Comparison of ENCODE assay signal across 1 fruit fly cellular context in the genomic region with DNA sequence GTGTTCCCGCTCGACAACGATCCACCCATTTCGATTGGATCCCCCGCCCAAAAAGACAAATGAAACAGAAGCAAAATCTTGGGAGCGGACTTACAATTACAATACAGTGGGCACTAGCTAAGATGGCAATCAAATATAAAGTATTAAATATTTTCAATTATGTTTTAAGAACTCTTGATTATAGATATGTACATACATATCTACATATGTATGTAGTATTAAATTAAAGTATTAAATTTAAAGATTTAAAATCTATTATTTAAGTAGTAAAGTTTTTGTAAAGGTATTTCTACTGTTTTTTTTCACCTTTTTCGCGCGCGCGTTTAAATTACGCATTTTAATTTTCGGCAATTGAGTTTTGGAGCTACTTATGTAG.
TF ChIP-seq lines count a peak whose summit lies in the region.

No protein-coding gene starts in this region.

TF ChIP-seq in whole organism, embryonic, 481 proteins besides CTCF, POLR2A, EP300 and RAD21 (continued from another document and continues in another):
- TF ChIP-seq nerfin-2 (GFP tag; IDR thresholded peaks at IDR 0.05; lab: Robert Waterston, UW; ENCODE audit: partially characterized antibody) = no peak
- TF ChIP-seq inv (GFP tag; IDR thresholded peaks at IDR 0.05; lab: Robert Waterston, UW; ENCODE audit: partially characterized antibody) = no peak
- peak; percentile 54 for TF ChIP-seq CG31224 (GFP tag; IDR thresholded peaks at IDR 0.05; lab: Robert Waterston, UW)
- TF ChIP-seq grn (GFP tag; optimal IDR thresholded peaks at IDR 0.05; lab: Kevin White, UChicago) = no peak
- peak; percentile 63; the same call in 1 of the 3 replicates for TF ChIP-seq Mrtf (GFP tag; IDR thresholded peaks at IDR 0.05; lab: Robert Waterston, UW)
- no peak for TF ChIP-seq lov (optimal IDR thresholded peaks at IDR 0.05; lab: Kevin White, UChicago)
- TF ChIP-seq lov (GFP tag; IDR thresholded peaks at IDR 0.05; lab: Robert Waterston, UW) = no peak
- peak; percentile 32 for TF ChIP-seq CG15011 (GFP tag; optimal IDR thresholded peaks at IDR 0.05; lab: Kevin White, UChicago)
- no peak for TF ChIP-seq slp2 (GFP tag; optimal IDR thresholded peaks at IDR 0.05; lab: Kevin White, UChicago)
- peak; percentile 2 to 87 for TF ChIP-seq bsh (GFP tag; optimal IDR thresholded peaks at IDR 0.05; lab: Kevin White, UChicago)
- peak; percentile 29; the same call in 1 of the 2 replicates for TF ChIP-seq bowl (GFP tag; IDR thresholded peaks at IDR 0.05; lab: Robert Waterston, UW)
- peak; percentile 91 for TF ChIP-seq gem (tag; optimal IDR thresholded peaks at IDR 0.05; lab: Kevin White, UChicago)
- TF ChIP-seq Tbp (GFP tag; optimal IDR thresholded peaks at IDR 0.05; lab: Kevin White, UChicago) = no peak
- TF ChIP-seq Sox102F (GFP tag; optimal IDR thresholded peaks at IDR 0.05; lab: Kevin White, UChicago) = peak; percentile 82
- TF ChIP-seq Sin3A (optimal IDR thresholded peaks at IDR 0.05; lab: Kevin White, UChicago) = no peak
- TF ChIP-seq CG30431 (GFP tag; optimal IDR thresholded peaks at IDR 0.05; lab: Kevin White, UChicago) = peak; percentile 38
- peak; percentile 41 for TF ChIP-seq CG30020 (tag; optimal IDR thresholded peaks at IDR 0.05; lab: Kevin White, UChicago)
- TF ChIP-seq Meics (GFP tag; optimal IDR thresholded peaks at IDR 0.05; lab: Kevin White, UChicago) = peak; percentile 83
- no peak for TF ChIP-seq Stat92E (GFP tag; optimal IDR thresholded peaks at IDR 0.05; lab: Kevin White, UChicago)
- TF ChIP-seq ro (GFP tag; IDR thresholded peaks at IDR 0.05; lab: Robert Waterston, UW) = no peak
- no peak for TF ChIP-seq nau (GFP tag; optimal IDR thresholded peaks at IDR 0.05; lab: Kevin White, UChicago)
- TF ChIP-seq mld (GFP tag; IDR thresholded peaks at IDR 0.05; lab: Robert Waterston, UW; ENCODE audit: partially characterized antibody) = no peak
- no peak for TF ChIP-seq pzg (GFP tag; optimal IDR thresholded peaks at IDR 0.05; lab: Kevin White, UChicago)
- no peak for TF ChIP-seq CG7963 (GFP tag; IDR thresholded peaks at IDR 0.05; lab: Robert Waterston, UW; ENCODE audit: partially characterized antibody)
- TF ChIP-seq sens (GFP tag; lab: Kevin White, UChicago) = no peak
- no peak for TF ChIP-seq Optix (GFP tag; IDR thresholded peaks at IDR 0.05; lab: Robert Waterston, UW)
- TF ChIP-seq Lhr (GFP tag; optimal IDR thresholded peaks at IDR 0.05; lab: Kevin White, UChicago) = peak; percentile 39
- peak; percentile 69 for TF ChIP-seq CG6813 (GFP tag; optimal IDR thresholded peaks at IDR 0.05; lab: Kevin White, UChicago)
- TF ChIP-seq CG32767 (GFP tag; IDR thresholded peaks at IDR 0.05; lab: Robert Waterston, UW) = peak; percentile 48; the same call in 1 of the 2 replicates
- TF ChIP-seq dysf (GFP tag; IDR thresholded peaks at IDR 0.05; lab: Robert Waterston, UW) = peak; percentile 85
- no peak for TF ChIP-seq CG16863 (GFP tag; optimal IDR thresholded peaks at IDR 0.05; lab: Kevin White, UChicago)
- TF ChIP-seq Opbp (GFP tag; IDR thresholded peaks at IDR 0.05; lab: Robert Waterston, UW; ENCODE audit: partially characterized antibody) = no peak
- peak; percentile 53; the same call in 2 of the 3 replicates for TF ChIP-seq CG34422 (GFP tag; IDR thresholded peaks at IDR 0.05; lab: Robert Waterston, UW)
- TF ChIP-seq luna (GFP tag; optimal IDR thresholded peaks at IDR 0.05; lab: Kevin White, UChicago) = no peak
- no peak for TF ChIP-seq hb (GFP tag; IDR thresholded peaks at IDR 0.05; lab: Robert Waterston, UW; ENCODE audit: partially characterized antibody)
- no peak for TF ChIP-seq pfk (GFP tag; optimal IDR thresholded peaks at IDR 0.05; lab: Kevin White, UChicago)
- peak; percentile 75 for TF ChIP-seq tap (tag; optimal IDR thresholded peaks at IDR 0.05; lab: Kevin White, UChicago)
- TF ChIP-seq CG10274 (GFP tag; optimal IDR thresholded peaks at IDR 0.05; lab: Kevin White, UChicago) = peak; percentile 24
- TF ChIP-seq eve (GFP tag; optimal IDR thresholded peaks at IDR 0.05; lab: Kevin White, UChicago) = peak in 1 of 2 experiments; percentile 21
- no peak for TF ChIP-seq CG6654 (GFP tag; optimal IDR thresholded peaks at IDR 0.05; lab: Kevin White, UChicago)
- peak; percentile 55 for TF ChIP-seq CG12219 (GFP tag; optimal IDR thresholded peaks at IDR 0.05; lab: Kevin White, UChicago)
- peak; percentile 31; the same call in 1 of the 2 replicates for TF ChIP-seq ara (GFP tag; IDR thresholded peaks at IDR 0.05; lab: Robert Waterston, UW)
- TF ChIP-seq bigmax (GFP tag; optimal IDR thresholded peaks at IDR 0.05; lab: Kevin White, UChicago) = no peak
- no peak for TF ChIP-seq kni (GFP tag; optimal IDR thresholded peaks at IDR 0.05; lab: Kevin White, UChicago)
- TF ChIP-seq CG9437 (GFP tag; optimal IDR thresholded peaks at IDR 0.05; lab: Kevin White, UChicago) = peak; percentile 72
- TF ChIP-seq H2.0 (GFP tag; IDR thresholded peaks at IDR 0.05; lab: Robert Waterston, UW) = peak; percentile 73
- no peak for TF ChIP-seq unc-4 (GFP tag; IDR thresholded peaks at IDR 0.05; lab: Robert Waterston, UW; ENCODE audit: partially characterized antibody)
- peak; percentile 39; the same call in 1 of the 2 replicates for TF ChIP-seq CG4404 (GFP tag; IDR thresholded peaks at IDR 0.05; lab: Robert Waterston, UW)
- peak; percentile 75 for TF ChIP-seq nerfin-1 (tag; optimal IDR thresholded peaks at IDR 0.05; lab: Kevin White, UChicago)
- no peak for TF ChIP-seq Dad (GFP tag; optimal IDR thresholded peaks at IDR 0.05; lab: Kevin White, UChicago)
- TF ChIP-seq lab (GFP tag; optimal IDR thresholded peaks at IDR 0.05; lab: Kevin White, UChicago) = peak; percentile 83
- peak; percentile 56 for TF ChIP-seq CG4328 (GFP tag; optimal IDR thresholded peaks at IDR 0.05; lab: Kevin White, UChicago)
- no peak for TF ChIP-seq Lim3 (GFP tag; IDR thresholded peaks at IDR 0.05; lab: Robert Waterston, UW)
- peak; percentile 80 for TF ChIP-seq Nf-YC (tag; optimal IDR thresholded peaks at IDR 0.05; lab: Kevin White, UChicago)
- TF ChIP-seq CG6175 (GFP tag; IDR thresholded peaks at IDR 0.05; lab: Robert Waterston, UW) = no peak
- TF ChIP-seq croc (GFP tag; conservative IDR thresholded peaks at IDR 0.05; lab: Robert Waterston, UW) = peak; percentile 57
- peak; percentile 58 for TF ChIP-seq CG13775 (GFP tag; optimal IDR thresholded peaks at IDR 0.05; lab: Kevin White, UChicago)
- TF ChIP-seq ash1 (GFP tag; optimal IDR thresholded peaks at IDR 0.05; lab: Kevin White, UChicago) = no peak
- TF ChIP-seq Blimp-1 (GFP tag; optimal IDR thresholded peaks at IDR 0.05; lab: Kevin White, UChicago) = peak; percentile 81
- peak; percentile 69 for TF ChIP-seq Spps (tag; optimal IDR thresholded peaks at IDR 0.05; lab: Kevin White, UChicago)
- no peak for TF ChIP-seq zf30C (GFP tag; optimal IDR thresholded peaks at IDR 0.05; lab: Kevin White, UChicago)
- TF ChIP-seq gro (GFP tag; optimal IDR thresholded peaks at IDR 0.05; lab: Kevin White, UChicago) = no peak
- peak; percentile 61; the same call in 1 of the 2 replicates for TF ChIP-seq CG3847 (GFP tag; IDR thresholded peaks at IDR 0.05; lab: Robert Waterston, UW)
- TF ChIP-seq zfh2 (GFP tag; optimal IDR thresholded peaks at IDR 0.05; lab: Kevin White, UChicago) = no peak
- peak; percentile 81 for TF ChIP-seq Fer1 (GFP tag; optimal IDR thresholded peaks at IDR 0.05; lab: Kevin White, UChicago)
- 0 out of 2 replicates have a peak, but pooled peaks have one; percentile 59 for TF ChIP-seq rib (GFP tag; IDR thresholded peaks at IDR 0.05; lab: Robert Waterston, UW)
- TF ChIP-seq amos (GFP tag; IDR thresholded peaks at IDR 0.05; lab: Robert Waterston, UW; ENCODE audit: partially characterized antibody) = no peak
- peak; percentile 76 for TF ChIP-seq CG10147 (GFP tag; optimal IDR thresholded peaks at IDR 0.05; lab: Kevin White, UChicago)
- peak; percentile 66 for TF ChIP-seq fd96Cb (tag; optimal IDR thresholded peaks at IDR 0.05; lab: Kevin White, UChicago)
- no peak for TF ChIP-seq Scr (GFP tag; IDR thresholded peaks at IDR 0.05; lab: Robert Waterston, UW; ENCODE audit: partially characterized antibody)
- TF ChIP-seq aop (GFP tag; IDR thresholded peaks at IDR 0.05; lab: Robert Waterston, UW) = no peak
- TF ChIP-seq danr (GFP tag; IDR thresholded peaks at IDR 0.05; lab: Robert Waterston, UW) = peak; percentile 47; the same call in 1 of the 2 replicates
- peak; percentile 42 for TF ChIP-seq CG7271 (tag; optimal IDR thresholded peaks at IDR 0.05; lab: Kevin White, UChicago)
- no peak; the same call in 1 of the 2 replicates for TF ChIP-seq GATAe (GFP tag; conservative IDR thresholded peaks at IDR 0.05; lab: Robert Waterston, UW)
- TF ChIP-seq Bgb (GFP tag; IDR thresholded peaks at IDR 0.05; lab: Robert Waterston, UW; ENCODE audit: partially characterized antibody) = no peak
- peak; percentile 58 for TF ChIP-seq CG12104 (GFP tag; optimal IDR thresholded peaks at IDR 0.05; lab: Kevin White, UChicago)
- no peak for TF ChIP-seq CG16779 (GFP tag; IDR thresholded peaks at IDR 0.05; lab: Robert Waterston, UW)
- no peak for TF ChIP-seq Side (GFP tag; optimal IDR thresholded peaks at IDR 0.05; lab: Kevin White, UChicago)
- peak; percentile 42 for TF ChIP-seq Fer2 (tag; optimal IDR thresholded peaks at IDR 0.05; lab: Kevin White, UChicago)
- peak; percentile 27 for TF ChIP-seq CG31388 (GFP tag; optimal IDR thresholded peaks at IDR 0.05; lab: Kevin White, UChicago)
- TF ChIP-seq Myb (GFP tag; optimal IDR thresholded peaks at IDR 0.05; lab: Kevin White, UChicago) = no peak
- TF ChIP-seq esg (GFP tag; conservative IDR thresholded peaks at IDR 0.05; lab: Robert Waterston, UW) = peak; percentile 74
- TF ChIP-seq HLHmδ (GFP tag; optimal IDR thresholded peaks at IDR 0.05; lab: Kevin White, UChicago) = no peak
- TF ChIP-seq ssp (GFP tag; IDR thresholded peaks at IDR 0.05; lab: Robert Waterston, UW) = peak; percentile 63
- peak; percentile 40 for TF ChIP-seq Abd-B (GFP tag; optimal IDR thresholded peaks at IDR 0.05; lab: Kevin White, UChicago)
- TF ChIP-seq wdn (GFP tag; IDR thresholded peaks at IDR 0.05; lab: Robert Waterston, UW) = no peak
- peak; percentile 65 for TF ChIP-seq Vsx1 (GFP tag; optimal IDR thresholded peaks at IDR 0.05; lab: Kevin White, UChicago)
- peak; percentile 59 for TF ChIP-seq Oaz (GFP tag; IDR thresholded peaks at IDR 0.05; lab: Robert Waterston, UW)
- TF ChIP-seq Fer3 (tag; optimal IDR thresholded peaks at IDR 0.05; lab: Kevin White, UChicago) = peak; percentile 77
- TF ChIP-seq CG6765 (GFP tag; optimal IDR thresholded peaks at IDR 0.05; lab: Kevin White, UChicago) = peak; percentile 11
- TF ChIP-seq tup (GFP tag; optimal IDR thresholded peaks at IDR 0.05; lab: Kevin White, UChicago) = peak; percentile 5
- TF ChIP-seq CG1792 (GFP tag; optimal IDR thresholded peaks at IDR 0.05; lab: Kevin White, UChicago) = no peak
- peak; percentile 89 for TF ChIP-seq CG12391 (tag; optimal IDR thresholded peaks at IDR 0.05; lab: Kevin White, UChicago)
- peak; percentile 54 for TF ChIP-seq ind (GFP tag; optimal IDR thresholded peaks at IDR 0.05; lab: Kevin White, UChicago)
- no peak for TF ChIP-seq Max (GFP tag; optimal IDR thresholded peaks at IDR 0.05; lab: Kevin White, UChicago)
- no peak for TF ChIP-seq H15 (GFP tag; IDR thresholded peaks at IDR 0.05; lab: Robert Waterston, UW)
- no peak for TF ChIP-seq MESR4 (GFP tag; optimal IDR thresholded peaks at IDR 0.05; lab: Kevin White, UChicago)
- TF ChIP-seq CG11696 (GFP tag; IDR thresholded peaks at IDR 0.05; lab: Robert Waterston, UW) = peak; percentile 45; the same call in 1 of the 2 replicates
- TF ChIP-seq Hr3 (GFP tag; optimal IDR thresholded peaks at IDR 0.05; lab: Kevin White, UChicago) = peak; percentile 65
- TF ChIP-seq CHES-1-like (GFP tag; optimal IDR thresholded peaks at IDR 0.05; lab: Kevin White, UChicago) = no peak
- peak; percentile 72 for TF ChIP-seq ranshi (GFP tag; IDR thresholded peaks at IDR 0.05; lab: Robert Waterston, UW)
- TF ChIP-seq CG18599 (GFP tag; optimal IDR thresholded peaks at IDR 0.05; lab: Kevin White, UChicago) = peak; percentile 81
- no peak for TF ChIP-seq CG12236 (GFP tag; optimal IDR thresholded peaks at IDR 0.05; lab: Kevin White, UChicago)
- TF ChIP-seq NFAT (GFP tag; IDR thresholded peaks at IDR 0.05; lab: Robert Waterston, UW) = peak; percentile 49; the same call in 1 of the 2 replicates
- no peak for TF ChIP-seq Nf-YA (GFP tag; IDR thresholded peaks at IDR 0.05; lab: Robert Waterston, UW)
- TF ChIP-seq HLH4C (GFP tag; IDR thresholded peaks at IDR 0.05; lab: Robert Waterston, UW; ENCODE audit: partially characterized antibody) = no peak
- peak; percentile 64; the same call in 1 of the 3 replicates for TF ChIP-seq CG11093 (GFP tag; IDR thresholded peaks at IDR 0.05; lab: Robert Waterston, UW)
- TF ChIP-seq lola (GFP tag; optimal IDR thresholded peaks at IDR 0.05; lab: Kevin White, UChicago) = peak in 1 of 3 experiments; percentile 88
- TF ChIP-seq CG3838 (GFP tag; optimal IDR thresholded peaks at IDR 0.05; lab: Kevin White, UChicago) = no peak
- peak; percentile 55 for TF ChIP-seq CG10462 (GFP tag; optimal IDR thresholded peaks at IDR 0.05; lab: Kevin White, UChicago)
- peak in 1 of 2 experiments; percentile 88 for TF ChIP-seq Hr51 (GFP tag; optimal IDR thresholded peaks at IDR 0.05; lab: Kevin White, UChicago)
- peak; percentile 43; the same call in 1 of the 2 replicates for TF ChIP-seq CG4730 (GFP tag; IDR thresholded peaks at IDR 0.05; lab: Robert Waterston, UW)
- peak; percentile 74 for TF ChIP-seq BtbVII (GFP tag; optimal IDR thresholded peaks at IDR 0.05; lab: Kevin White, UChicago)
- TF ChIP-seq CG2199 (GFP tag; IDR thresholded peaks at IDR 0.05; lab: Robert Waterston, UW) = no peak
- TF ChIP-seq CG10321 (GFP tag; IDR thresholded peaks at IDR 0.05; lab: Robert Waterston, UW) = no peak
- TF ChIP-seq slbo (GFP tag; IDR thresholded peaks at IDR 0.05; lab: Robert Waterston, UW) = peak; percentile 82
- TF ChIP-seq CG14441 (GFP tag; IDR thresholded peaks at IDR 0.05; lab: Robert Waterston, UW) = peak; percentile 68
- TF ChIP-seq CG14710 (tag; optimal IDR thresholded peaks at IDR 0.05; lab: Kevin White, UChicago) = peak; percentile 84
- TF ChIP-seq NK7.1 (GFP tag; optimal IDR thresholded peaks at IDR 0.05; lab: Kevin White, UChicago) = no peak
- TF ChIP-seq Gsc (GFP tag; IDR thresholded peaks at IDR 0.05; lab: Robert Waterston, UW) = no peak
- TF ChIP-seq CG12769 (tag; optimal IDR thresholded peaks at IDR 0.05; lab: Kevin White, UChicago) = no peak
- peak; percentile 78 for TF ChIP-seq Rfx (GFP tag; IDR thresholded peaks at IDR 0.05; lab: Robert Waterston, UW)
- no peak for TF ChIP-seq YL-1 (GFP tag; optimal IDR thresholded peaks at IDR 0.05; lab: Kevin White, UChicago)
- TF ChIP-seq CG11247 (GFP tag; IDR thresholded peaks at IDR 0.05; lab: Robert Waterston, UW) = peak; percentile 42; the same call in 1 of the 2 replicates
- no peak for TF ChIP-seq prd (optimal IDR thresholded peaks at IDR 0.05; lab: Kevin White, UChicago)
- TF ChIP-seq prd (GFP tag; IDR thresholded peaks at IDR 0.05; lab: Robert Waterston, UW) = peak; percentile 64
